Fruit fly (Drosophila melanogaster) whole organism: Measurements from ENCODE around the gene dsd.

Experiments used
- CG8478 ChIP-seq: fragments of >200 bp; optimal IDR thresholded peaks from 2 replicates; lab custom pipeline; 2018; ENCODE audit warnings: inconsistent platforms
- EcR ChIP-seq, 2 experiments: fragments of >200 bp; optimal IDR thresholded peaks; 2 replicates each; lab custom pipeline; 2017; ENCODE audit warnings: missing biosample characterization in 2 of 2, missing genetic modification characterization in 2 of 2, missing genetic modification reagents in 2 of 2
- psq ChIP-seq: fragments of >200 bp; optimal IDR thresholded peaks from 2 replicates; lab custom pipeline; 2017
- usp ChIP-seq: fragments of >200 bp; optimal IDR thresholded peaks from 2 replicates; lab custom pipeline; 2017; ENCODE audit warnings: missing biosample characterization, missing genetic modification characterization, mixed read lengths

DNA sequence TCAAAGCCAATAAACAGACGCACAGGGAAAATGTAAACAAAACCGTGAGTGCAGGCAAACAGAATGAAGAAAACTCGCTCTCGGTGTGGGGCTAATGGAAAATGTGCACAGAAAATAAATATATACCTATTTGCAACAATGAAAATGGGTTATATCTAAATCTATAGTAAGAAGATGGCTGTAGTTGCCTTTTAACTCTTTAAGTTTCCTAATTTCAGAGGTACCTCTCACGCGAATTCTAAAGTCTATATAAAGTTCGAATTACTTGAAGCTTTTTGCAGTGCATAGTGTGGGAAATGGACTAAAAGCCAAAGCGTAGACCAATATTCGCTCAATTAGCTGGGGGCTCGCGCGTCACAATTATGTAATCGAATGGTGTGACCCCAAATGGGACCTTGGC lies 52.2 kb downstream of the dsd start:
- TF ChIP-seq usp (GFP tag; lab: Kevin White, UChicago) (no peak), psq (lab: Kevin White, UChicago) (no peak), EcR (GFP tag; optimal IDR thresholded peaks at IDR 0.05; lab: Kevin White, UChicago) (no peak), CG8478 (lab: Kevin White, UChicago) (no peak)
